Fruit fly (Drosophila melanogaster) whole organism, prepupa: ENCODE results near the gene Keap1.

Experiments used
- Blimp-1 ChIP-seq: fragments of 200-800 bp; sonication (Bioruptor generic); optimal IDR thresholded peaks from 3 replicates; lab custom pipeline; 2017; ENCODE audit warnings: missing biosample characterization, missing genetic modification characterization, mild to moderate bottlenecking, moderate library complexity, missing genetic modification reagents
- CG11762 ChIP-seq: fragments of 200-800 bp; sonication (Bioruptor generic); optimal IDR thresholded peaks from 3 replicates; lab custom pipeline; 2016; ENCODE audit warnings: missing biosample characterization, missing genetic modification characterization; ENCODE audit not compliant: insufficient read depth
- CG32006 ChIP-seq: fragments of 200-800 bp; sonication (Bioruptor generic); optimal IDR thresholded peaks from 3 replicates; lab custom pipeline; 2017; ENCODE audit warnings: missing biosample characterization, mild to moderate bottlenecking, missing genetic modification characterization
- CG34406 ChIP-seq: fragments of 200-800 bp; sonication (Bioruptor generic); optimal IDR thresholded peaks from 3 replicates; lab custom pipeline; 2016; ENCODE audit warnings: missing biosample characterization, missing genetic modification characterization
- Eip78C ChIP-seq: fragments of 200-800 bp; sonication (Bioruptor generic); peaks from one replicate; lab custom pipeline; 2016; ENCODE audit warnings: missing biosample characterization, missing genetic modification characterization
- Ets21C ChIP-seq: fragments of 200-800 bp; sonication (Bioruptor generic); optimal IDR thresholded peaks from 3 replicates; lab custom pipeline; 2016; ENCODE audit warnings: missing biosample characterization, missing genetic modification characterization
- Gug ChIP-seq: fragments of 200-800 bp; sonication (Bioruptor generic); IDR thresholded peaks from 2 replicates; pipeline ENCODE4 v1.3.6; 2022; ENCODE audit warnings: missing biosample characterization, missing genetic modification characterization
- Lpt ChIP-seq: fragments of 200-800 bp; sonication (Bioruptor generic); optimal IDR thresholded peaks from 3 replicates; lab custom pipeline; 2016; ENCODE audit warnings: missing biosample characterization, missing genetic modification characterization
- Sox102F ChIP-seq: fragments of 200-800 bp; sonication (Bioruptor generic); optimal IDR thresholded peaks from 2 replicates; lab custom pipeline; 2016; ENCODE audit warnings: missing biosample characterization, mild to moderate bottlenecking, missing genetic modification characterization
- Sox14 ChIP-seq: fragments of 200-800 bp; sonication (Bioruptor generic); optimal IDR thresholded peaks from 3 replicates; lab custom pipeline; 2016; ENCODE audit warnings: missing biosample characterization, missing genetic modification characterization
- pdm3 ChIP-seq: fragments of 200-800 bp; sonication (Bioruptor generic); optimal IDR thresholded peaks from 3 replicates; lab custom pipeline; 2016; ENCODE audit warnings: missing biosample characterization, missing genetic modification characterization
- salr ChIP-seq, 2 experiments: fragments of 200-800 bp; sonication (Bioruptor generic); optimal IDR thresholded peaks; 3 replicates each; lab custom pipeline; 2016 to 2018; ENCODE audit warnings: missing biosample characterization in 2 of 2, missing genetic modification characterization in 2 of 2, mild to moderate bottlenecking in 1 of 2
- spab ChIP-seq: fragments of 200-800 bp; sonication (Bioruptor generic); optimal IDR thresholded peaks from 2 replicates; lab custom pipeline; 2017; ENCODE audit warnings: missing biosample characterization, mild to moderate bottlenecking, missing genetic modification characterization, missing genetic modification reagents
- topi ChIP-seq: fragments of 200-800 bp; sonication (Bioruptor generic); optimal IDR thresholded peaks from 3 replicates; lab custom pipeline; 2016; ENCODE audit warnings: missing biosample characterization, missing genetic modification characterization

dm6 chr3R:17066828-17067430, 12.8 kb downstream of the Keap1 start:
- TF ChIP-seq spab (GFP tag; lab: Kevin White, UChicago) (no peak), Gug (no peak), CG34406 (GFP tag; lab: Kevin White, UChicago) (no peak), Ets21C (GFP tag; lab: Kevin White, UChicago) (no peak), pdm3 (GFP tag; lab: Kevin White, UChicago) (no peak), Sox102F (GFP tag; lab: Kevin White, UChicago) (no peak), Blimp-1 (GFP tag; lab: Kevin White, UChicago) (no peak), topi (GFP tag; lab: Kevin White, UChicago) (no peak), salr (GFP tag; optimal IDR thresholded peaks at IDR 0.05; lab: Kevin White, UChicago) (no peak), CG11762 (GFP tag; lab: Kevin White, UChicago) (no peak), CG32006 (GFP tag; lab: Kevin White, UChicago) (no peak), Lpt (GFP tag; lab: Kevin White, UChicago) (no peak), Eip78C (GFP tag; lab: Kevin White, UChicago) (no peak), Sox14 (GFP tag; lab: Kevin White, UChicago) (no peak)
